Worm (Caenorhabditis elegans) whole organism, L1 larva: Measurements from ENCODE around the gene W09D10.4.

ENCODE experiments used
- C04F5.9 ChIP-seq: sonication (generic microtip); optimal IDR thresholded peaks from 2 replicates; lab custom pipeline; 2016; ENCODE audit warnings: missing genetic modification characterization, missing compliant biosample characterization
- C16A3.4 ChIP-seq: fragments of 150-350 bp; optimal IDR thresholded peaks from 2 replicates; lab custom pipeline; 2014; ENCODE audit warnings: missing biosample characterization, missing genetic modification characterization
- aha-1 ChIP-seq: fragments of 150-350 bp; optimal IDR thresholded peaks from 2 replicates; lab custom pipeline; 2014; ENCODE audit warnings: missing biosample characterization, missing genetic modification characterization
- ama-1 ChIP-seq: fragments of 150-350 bp; optimal IDR thresholded peaks from 2 replicates; lab custom pipeline; 2014
- blmp-1 ChIP-seq: fragments of 150-350 bp; optimal IDR thresholded peaks from 2 replicates; lab custom pipeline; 2014; ENCODE audit warnings: missing biosample characterization, missing genetic modification characterization
- ces-1 ChIP-seq: fragments of 150-350 bp; optimal IDR thresholded peaks from 2 replicates; lab custom pipeline; 2014; ENCODE audit warnings: missing biosample characterization, missing genetic modification reagents, missing genetic modification characterization
- dpl-1 ChIP-seq, 3 experiments: fragments of 150-350 bp in 2 of 3; sonication (generic microtip) in 1 of 3; optimal IDR thresholded peaks; 2 replicates each; lab custom pipeline; 2014 to 2017; ENCODE audit warnings: missing biosample characterization in 3 of 3, missing genetic modification characterization in 3 of 3, missing genetic modification reagents in 3 of 3
- dsc-1 ChIP-seq: sonication (generic microtip); optimal IDR thresholded peaks from 2 replicates; lab custom pipeline; 2016; ENCODE audit warnings: mild to moderate bottlenecking, missing genetic modification characterization, missing compliant biosample characterization
- efl-1 ChIP-seq, 4 experiments: fragments of 150-350 bp; optimal IDR thresholded peaks in 3 of 4; peaks in 1 of 4; 1 replicate in 1 of 4; 2 replicates in 3 of 4; lab custom pipeline; 2014; ENCODE audit warnings: missing biosample characterization in 2 of 4, missing genetic modification characterization in 2 of 4, missing genetic modification reagents in 2 of 4
- efl-3 ChIP-seq: fragments of 200-800 bp; sonication (Bioruptor generic); optimal IDR thresholded peaks from 2 replicates; lab custom pipeline; 2018; ENCODE audit warnings: mild to moderate bottlenecking, missing genetic modification characterization, missing compliant biosample characterization
- egl-27 ChIP-seq, 2 experiments: fragments of 150-350 bp in 1 of 2; sonication (generic microtip); optimal IDR thresholded peaks; 3 replicates each; lab custom pipeline; 2017 to 2018; ENCODE audit warnings: missing biosample characterization in 2 of 2, missing genetic modification characterization in 2 of 2, missing genetic modification reagents in 2 of 2
- elt-2 ChIP-seq: sonication (generic microtip); optimal IDR thresholded peaks from 2 replicates; lab custom pipeline; 2016; ENCODE audit warnings: missing genetic modification characterization, mild to moderate bottlenecking, inconsistent platforms, missing compliant biosample characterization, missing genetic modification reagents
- elt-3 ChIP-seq, 6 experiments: fragments of 150-350 bp in 1 of 6; sonication (generic microtip); optimal IDR thresholded peaks; 2 replicates each; lab custom pipeline; 2017 to 2018; ENCODE audit warnings: missing biosample characterization in 6 of 6, missing genetic modification characterization in 6 of 6, inconsistent platforms in 1 of 6
- fkh-10 ChIP-seq: sonication (generic microtip); optimal IDR thresholded peaks from 2 replicates; lab custom pipeline; 2017; ENCODE audit warnings: missing biosample characterization, missing genetic modification reagents, missing genetic modification characterization
- fkh-4 ChIP-seq: sonication (generic microtip); optimal IDR thresholded peaks from 2 replicates; lab custom pipeline; 2016; ENCODE audit warnings: missing compliant biosample characterization, missing genetic modification characterization, borderline replicate concordance
- fkh-8 ChIP-seq: sonication (generic microtip); optimal IDR thresholded peaks from 2 replicates; lab custom pipeline; 2016; ENCODE audit warnings: mild to moderate bottlenecking, missing genetic modification characterization, missing compliant biosample characterization
- fos-1 ChIP-seq: fragments of 150-350 bp; optimal IDR thresholded peaks from 2 replicates; lab custom pipeline; 2014; ENCODE audit warnings: missing biosample characterization, missing genetic modification characterization
- grh-1 ChIP-seq: fragments of 200-800 bp; sonication (Bioruptor generic); IDR thresholded peaks from 2 replicates; pipeline ENCODE4 v1.3.6; 2022; ENCODE audit warnings: missing genetic modification reagents, missing genetic modification characterization, missing compliant biosample characterization
- hlh-17 ChIP-seq: fragments of 200-800 bp; sonication (Bioruptor generic); optimal IDR thresholded peaks from 2 replicates; lab custom pipeline; 2018; ENCODE audit warnings: missing genetic modification characterization, mild to moderate bottlenecking, missing compliant biosample characterization, moderate library complexity, borderline replicate concordance
- isw-1 ChIP-seq: fragments of 200-800 bp; sonication (Bioruptor generic); IDR thresholded peaks from 2 replicates; pipeline ENCODE4 v1.3.6; 2022; ENCODE audit warnings: missing genetic modification characterization, missing compliant biosample characterization
- lin-15B ChIP-seq: fragments of 150-350 bp; sonication (generic microtip); optimal IDR thresholded peaks from 3 replicates; lab custom pipeline; 2014; ENCODE audit warnings: missing biosample characterization, missing genetic modification characterization
- lin-39 ChIP-seq: fragments of 150-350 bp; optimal IDR thresholded peaks from 2 replicates; lab custom pipeline; 2014; ENCODE audit warnings: missing biosample characterization, missing genetic modification reagents, missing genetic modification characterization
- lir-3 ChIP-seq: sonication (generic microtip); optimal IDR thresholded peaks from 2 replicates; lab custom pipeline; 2016; ENCODE audit warnings: mild to moderate bottlenecking, missing genetic modification characterization, moderate library complexity, missing compliant biosample characterization; ENCODE audit not compliant: poor library complexity
- mef-2 ChIP-seq: fragments of 150-350 bp; optimal IDR thresholded peaks from 2 replicates; lab custom pipeline; 2014; ENCODE audit warnings: missing biosample characterization, missing genetic modification characterization
- mep-1 ChIP-seq: fragments of 150-350 bp; optimal IDR thresholded peaks from 2 replicates; lab custom pipeline; 2014; ENCODE audit warnings: missing biosample characterization, missing genetic modification characterization
- nhr-12 ChIP-seq: sonication (generic microtip); optimal IDR thresholded peaks from 2 replicates; lab custom pipeline; 2017; ENCODE audit warnings: missing biosample characterization, missing genetic modification characterization
- nhr-19 ChIP-seq: fragments of 200-800 bp; sonication (Bioruptor generic); conservative IDR thresholded peaks from 2 replicates; pipeline ENCODE4 v1.3.6; 2022; ENCODE audit warnings: missing genetic modification characterization, missing compliant biosample characterization
- nhr-20 ChIP-seq: sonication (generic microtip); optimal IDR thresholded peaks from 2 replicates; lab custom pipeline; 2016; ENCODE audit warnings: mild to moderate bottlenecking, missing genetic modification characterization, missing compliant biosample characterization
- nhr-237 ChIP-seq: fragments of 150-350 bp; optimal IDR thresholded peaks from 2 replicates; lab custom pipeline; 2014; ENCODE audit warnings: missing biosample characterization, missing genetic modification characterization
- nhr-47 ChIP-seq: sonication (generic microtip); optimal IDR thresholded peaks from 2 replicates; lab custom pipeline; 2016; ENCODE audit warnings: mild to moderate bottlenecking, missing genetic modification characterization, moderate library complexity, missing compliant biosample characterization
- nhr-71 ChIP-seq: sonication (generic microtip); optimal IDR thresholded peaks from 2 replicates; lab custom pipeline; 2016; ENCODE audit warnings: mild to moderate bottlenecking, missing genetic modification characterization, moderate library complexity, missing compliant biosample characterization
- nhr-76 ChIP-seq: sonication (generic microtip); optimal IDR thresholded peaks from 2 replicates; lab custom pipeline; 2017; ENCODE audit warnings: missing biosample characterization, missing genetic modification characterization
- nhr-85 ChIP-seq: sonication (generic microtip); peaks from one replicate; lab custom pipeline; 2016; ENCODE audit warnings: missing genetic modification characterization, inconsistent platforms, missing compliant biosample characterization
- nhr-90 ChIP-seq: sonication (generic microtip); optimal IDR thresholded peaks from 2 replicates; lab custom pipeline; 2016; ENCODE audit warnings: mild to moderate bottlenecking, missing genetic modification characterization, missing compliant biosample characterization; ENCODE audit not compliant: poor library complexity
- pag-3 ChIP-seq: sonication (generic microtip); optimal IDR thresholded peaks from 2 replicates; lab custom pipeline; 2017; ENCODE audit warnings: missing genetic modification characterization, mild to moderate bottlenecking, missing compliant biosample characterization, antibody characterized with exemption, borderline replicate concordance; ENCODE audit not compliant: insufficient read depth
- pax-3 ChIP-seq: fragments of 200-800 bp; sonication (Bioruptor generic); optimal IDR thresholded peaks from 2 replicates; lab custom pipeline; 2018; ENCODE audit warnings: mild to moderate bottlenecking, missing genetic modification characterization, moderate library complexity, missing compliant biosample characterization
- skn-1 ChIP-seq: fragments of 150-350 bp; optimal IDR thresholded peaks from 2 replicates; lab custom pipeline; 2014; ENCODE audit warnings: missing biosample characterization, missing genetic modification characterization
- snpc-4 ChIP-seq: fragments of 150-350 bp; optimal IDR thresholded peaks from 2 replicates; lab custom pipeline; 2014; ENCODE audit warnings: missing biosample characterization, missing genetic modification characterization
- sox-4 ChIP-seq: sonication (generic microtip); optimal IDR thresholded peaks from 2 replicates; lab custom pipeline; 2016; ENCODE audit warnings: missing genetic modification characterization, missing compliant biosample characterization
- sptf-1 ChIP-seq: fragments of 150-350 bp; optimal IDR thresholded peaks from 2 replicates; lab custom pipeline; 2014; ENCODE audit warnings: missing biosample characterization, missing genetic modification characterization
- swsn-7 ChIP-seq: sonication (generic microtip); optimal IDR thresholded peaks from 2 replicates; lab custom pipeline; 2016; ENCODE audit warnings: missing genetic modification characterization, missing compliant biosample characterization
- tbx-2 ChIP-seq: sonication (generic microtip); optimal IDR thresholded peaks from 2 replicates; lab custom pipeline; 2016; ENCODE audit warnings: missing genetic modification characterization, missing compliant biosample characterization
- tlp-1 ChIP-seq: fragments of 150-350 bp; optimal IDR thresholded peaks from 2 replicates; lab custom pipeline; 2014; ENCODE audit warnings: missing biosample characterization, missing genetic modification characterization
- unc-30 ChIP-seq: sonication (generic microtip); optimal IDR thresholded peaks from 2 replicates; lab custom pipeline; 2017; ENCODE audit warnings: missing biosample characterization, missing genetic modification characterization
- unc-86 ChIP-seq: sonication (generic microtip); optimal IDR thresholded peaks from 2 replicates; lab custom pipeline; 2016; ENCODE audit warnings: missing genetic modification characterization, missing compliant biosample characterization
- unc-98 ChIP-seq: fragments of 200-800 bp; sonication (Bioruptor generic); IDR thresholded peaks from 2 replicates; pipeline ENCODE4 v1.3.6; 2022; ENCODE audit warnings: missing genetic modification characterization, missing compliant biosample characterization
- vab-15 ChIP-seq: sonication (generic microtip); optimal IDR thresholded peaks from 2 replicates; lab custom pipeline; 2017; ENCODE audit warnings: missing genotype, mild to moderate bottlenecking, missing genetic modification characterization, missing compliant biosample characterization
- xbp-1 ChIP-seq: sonication (generic microtip); optimal IDR thresholded peaks from 2 replicates; lab custom pipeline; 2016; ENCODE audit warnings: missing genetic modification characterization, missing compliant biosample characterization
- zip-4 ChIP-seq: fragments of 200-800 bp; sonication (Bioruptor generic); optimal IDR thresholded peaks from 2 replicates; lab custom pipeline; 2018; ENCODE audit warnings: mild to moderate bottlenecking, missing genetic modification characterization, moderate library complexity, missing compliant biosample characterization

The W09D10.4 gene

ce11 chrIII:10759050-10760023, 43.3 kb upstream of the W09D10.4 start, which contains the start of gene tasp-1 (continued):
- peak; percentile 100 for TF ChIP-seq lin-15B (tag; lab: Kevin White, UChicago)
- peak; percentile 99 for TF ChIP-seq grh-1 (GFP tag; lab: Robert Waterston, UW)
- TF ChIP-seq nhr-237 (tag; lab: Kevin White, UChicago), result peak; percentile 99
- TF ChIP-seq tbx-2 (tag; lab: Kevin White, UChicago), result peak; percentile 100
- TF ChIP-seq fos-1, result peak; percentile 99
- peak; percentile 100 for TF ChIP-seq unc-98
- peak; percentile 100 for TF ChIP-seq nhr-20 (tag; lab: Kevin White, UChicago)
- TF ChIP-seq tlp-1, result no peak
- TF ChIP-seq sox-4 (tag; lab: Kevin White, UChicago), result peak; percentile 100
- peak; percentile 100 for TF ChIP-seq fkh-10 (GFP tag; lab: Kevin White, UChicago)
- peak; percentile 97 for TF ChIP-seq elt-2 (tag; lab: Kevin White, UChicago)
- peak; percentile 98 for TF ChIP-seq fkh-4 (tag; lab: Kevin White, UChicago)
- peak; percentile 100 for TF ChIP-seq nhr-90 (tag; lab: Kevin White, UChicago)
- TF ChIP-seq egl-27 (tag; optimal IDR thresholded peaks at IDR 0.05; lab: Kevin White, UChicago), result peak; percentile 94 to 95
- peak; percentile 100 for TF ChIP-seq dsc-1 (tag; lab: Kevin White, UChicago)
- peak; percentile 91 for TF ChIP-seq ces-1 (GFP tag; lab: Kevin White, UChicago)
- TF ChIP-seq snpc-4 (tag; lab: Kevin White, UChicago), result peak; percentile 93
- TF ChIP-seq pax-3 (tag; lab: Kevin White, UChicago), result peak; percentile 100
- TF ChIP-seq sptf-1 (tag; lab: Kevin White, UChicago), result no peak
- peak; percentile 99 for TF ChIP-seq xbp-1 (tag; lab: Kevin White, UChicago)
- peak; percentile 100 for TF ChIP-seq unc-86 (tag; lab: Kevin White, UChicago)
- TF ChIP-seq nhr-47 (tag; lab: Kevin White, UChicago), result peak; percentile 100
- peak; percentile 98 for TF ChIP-seq C04F5.9 (tag; lab: Kevin White, UChicago)
- TF ChIP-seq nhr-76 (tag; lab: Kevin White, UChicago), result peak; percentile 96
- TF ChIP-seq isw-1 (GFP tag; lab: Robert Waterston, UW), result peak; percentile 100
- TF ChIP-seq mef-2, result peak; percentile 94
- peak; percentile 99 for TF ChIP-seq skn-1 (tag; lab: Kevin White, UChicago)
- TF ChIP-seq elt-3 (tag; optimal IDR thresholded peaks at IDR 0.05; lab: Kevin White, UChicago), result peak; percentile 95 to 99 (median 98)
- TF ChIP-seq nhr-85 (tag; lab: Kevin White, UChicago), result peak; percentile 100
- peak; percentile 100 for TF ChIP-seq nhr-19 (GFP tag; lab: Robert Waterston, UW)
- peak; percentile 77 for TF ChIP-seq ama-1 (lab: Kevin White, UChicago)
- peak; percentile 76 for TF ChIP-seq nhr-12 (tag; lab: Kevin White, UChicago)
- peak; percentile 1 for TF ChIP-seq pag-3 (tag; lab: Kevin White, UChicago)
- no peak for TF ChIP-seq hlh-17 (GFP tag; lab: Kevin White, UChicago)
- TF ChIP-seq unc-30 (tag; lab: Kevin White, UChicago), result peak; percentile 19
- peak; percentile 100 for TF ChIP-seq efl-1 (optimal IDR thresholded peaks at IDR 0.05; lab: Kevin White, UChicago)
- TF ChIP-seq efl-1 (GFP tag; optimal IDR thresholded peaks at IDR 0.05 in 1 of 2; lab: Kevin White, UChicago), result peak; percentile 99 to 100
- TF ChIP-seq vab-15 (tag; lab: Kevin White, UChicago), result peak; percentile 100
- peak; percentile 98 for TF ChIP-seq mep-1 (tag; lab: Kevin White, UChicago)
- TF ChIP-seq lir-3 (tag; lab: Kevin White, UChicago), result peak; percentile 99
- TF ChIP-seq aha-1 (tag; lab: Kevin White, UChicago), result peak; percentile 98
- peak; percentile 100 for TF ChIP-seq fkh-8 (tag; lab: Kevin White, UChicago)
- TF ChIP-seq efl-3 (GFP tag; lab: Kevin White, UChicago), result peak; percentile 81
- peak; percentile 82 for TF ChIP-seq blmp-1
- TF ChIP-seq nhr-71 (tag; lab: Kevin White, UChicago), result peak; percentile 100
- TF ChIP-seq swsn-7 (tag; lab: Kevin White, UChicago), result peak; percentile 100
- peak; percentile 100 for TF ChIP-seq C16A3.4 (tag; lab: Kevin White, UChicago)
- peak; percentile 96 for TF ChIP-seq lin-39 (tag; lab: Kevin White, UChicago)
- peak; percentile 100 for TF ChIP-seq dpl-1 (GFP tag; optimal IDR thresholded peaks at IDR 0.05; lab: Kevin White, UChicago)
- TF ChIP-seq zip-4 (GFP tag; lab: Kevin White, UChicago), result peak; percentile 98
